Fruit fly (Drosophila melanogaster) Kc167 (cell line): ENCODE results near the gene CG2233.

ENCODE experiments used
- Myc ChIP-seq: fragments of >200 bp; optimal IDR thresholded peaks from 2 replicates; lab custom pipeline; 2017; ENCODE audit warnings: missing external identifiers
- h ChIP-seq: fragments of >200 bp; optimal IDR thresholded peaks from 3 replicates; lab custom pipeline; 2018; ENCODE audit warnings: missing external identifiers

dm6 chrX:8057299-8057730 lies 20.0 kb upstream of the CG2233 start:
- TF ChIP-seq Myc (no peak), h (lab: Kevin White, UChicago) (no peak)
